Worm (Caenorhabditis elegans) whole organism, young adult: ENCODE results near the gene pals-21.

Experiments
- B0336.3 ChIP-seq: fragments of 200-800 bp; sonication (Bioruptor generic); IDR thresholded peaks from 2 replicates; pipeline ENCODE4 v1.3.6; 2022; ENCODE audit warnings: missing genetic modification characterization, missing compliant biosample characterization
- C06A6.2 ChIP-seq: fragments of 200-800 bp; sonication (Bioruptor generic); conservative IDR thresholded peaks from 2 replicates; pipeline ENCODE4 v1.3.6; 2022; ENCODE audit warnings: missing genetic modification characterization, missing compliant biosample characterization
- D2030.7 ChIP-seq: fragments of 200-800 bp; sonication (Bioruptor generic); IDR thresholded peaks from 2 replicates; pipeline ENCODE4 v1.3.6; 2022; ENCODE audit warnings: missing genetic modification reagents, missing genetic modification characterization, missing compliant biosample characterization
- F23B12.7 ChIP-seq: sonication (generic microtip); optimal IDR thresholded peaks from 2 replicates; lab custom pipeline; 2017; ENCODE audit warnings: missing genetic modification characterization, mild to moderate bottlenecking, missing compliant biosample characterization, antibody characterized with exemption, moderate library complexity; ENCODE audit not compliant: insufficient read depth
- F33H1.4 ChIP-seq: fragments of 200-800 bp; sonication (Bioruptor generic); IDR thresholded peaks from 2 replicates; pipeline ENCODE4 v1.3.6; 2022; ENCODE audit warnings: missing genetic modification reagents, missing genetic modification characterization, missing compliant biosample characterization
- F49E8.2 ChIP-seq: sonication (generic microtip); optimal IDR thresholded peaks from 3 replicates; lab custom pipeline; 2017; ENCODE audit warnings: missing genetic modification characterization, mild to moderate bottlenecking, missing compliant biosample characterization, antibody characterized with exemption, moderate library complexity; ENCODE audit not compliant: insufficient read depth
- Y56A3A.18 ChIP-seq: fragments of 200-800 bp; sonication (Bioruptor generic); IDR thresholded peaks from 2 replicates; pipeline ENCODE4 v1.3.6; 2022; ENCODE audit warnings: missing genetic modification reagents, missing genetic modification characterization, missing compliant biosample characterization
- aptf-2 ChIP-seq: fragments of 200-800 bp; sonication (Bioruptor generic); conservative IDR thresholded peaks from 2 replicates; pipeline ENCODE4 v1.3.6; 2022; ENCODE audit warnings: missing genetic modification reagents, missing genetic modification characterization, missing compliant biosample characterization
- attf-5 ChIP-seq: fragments of 200-800 bp; sonication (Bioruptor generic); optimal IDR thresholded peaks from 2 replicates; lab custom pipeline; 2018; ENCODE audit warnings: mild to moderate bottlenecking, missing genetic modification characterization, missing compliant biosample characterization
- bed-1 ChIP-seq: fragments of 200-800 bp; sonication (Bioruptor generic); IDR thresholded peaks from 2 replicates; pipeline ENCODE4 v1.3.6; 2022; ENCODE audit warnings: missing genetic modification reagents, missing genetic modification characterization, missing compliant biosample characterization
- cebp-1 ChIP-seq, 2 experiments: fragments of 200-800 bp in 1 of 2; sonication (Bioruptor generic) in 1 of 2; sonication (generic microtip) in 1 of 2; IDR thresholded peaks in 1 of 2; optimal IDR thresholded peaks in 1 of 2; 2 replicates each; pipeline versions ENCODE4 v1.3.6 to Lab custom; 2017 to 2022; ENCODE audit warnings: missing compliant biosample characterization in 2 of 2, missing genetic modification characterization in 2 of 2, mild to moderate bottlenecking in 1 of 2, missing genetic modification reagents in 1 of 2, moderate library complexity in 1 of 2
- ceh-40 ChIP-seq: fragments of 200-800 bp; sonication (Bioruptor generic); IDR thresholded peaks from 2 replicates; pipeline ENCODE4 v1.3.6; 2022; ENCODE audit warnings: missing genetic modification characterization, missing compliant biosample characterization
- die-1 ChIP-seq: sonication (generic microtip); optimal IDR thresholded peaks from 2 replicates; lab custom pipeline; 2016; ENCODE audit warnings: missing genotype, mild to moderate bottlenecking, missing genetic modification characterization, missing compliant biosample characterization
- dpl-1 ChIP-seq: fragments of 150-350 bp; optimal IDR thresholded peaks from 2 replicates; lab custom pipeline; 2014; ENCODE audit warnings: missing biosample characterization, missing genetic modification reagents, missing genetic modification characterization
- efl-1 ChIP-seq: fragments of 150-350 bp; optimal IDR thresholded peaks from 2 replicates; lab custom pipeline; 2014; ENCODE audit warnings: missing biosample characterization, missing genetic modification reagents, missing genetic modification characterization
- egl-44 ChIP-seq: fragments of 200-800 bp; sonication (Bioruptor generic); IDR thresholded peaks from 2 replicates; pipeline ENCODE4 v1.3.6; 2022; ENCODE audit warnings: missing genetic modification reagents, missing genetic modification characterization, missing compliant biosample characterization
- ekl-4 ChIP-seq: fragments of 200-800 bp; sonication (Bioruptor generic); IDR thresholded peaks from 2 replicates; pipeline ENCODE4 v1.3.6; 2022; ENCODE audit warnings: missing genetic modification reagents, missing genetic modification characterization, missing compliant biosample characterization
- ets-4 ChIP-seq: fragments of 200-800 bp; sonication (Bioruptor generic); optimal IDR thresholded peaks from 2 replicates; lab custom pipeline; 2018; ENCODE audit warnings: mild to moderate bottlenecking, missing genetic modification characterization, missing compliant biosample characterization
- fkh-3 ChIP-seq: sonication (generic microtip); optimal IDR thresholded peaks from 2 replicates; lab custom pipeline; 2016; ENCODE audit warnings: mild to moderate bottlenecking, missing genetic modification characterization, missing compliant biosample characterization
- him-1 ChIP-seq: sonication (generic microtip); optimal IDR thresholded peaks from 2 replicates; lab custom pipeline; 2016; ENCODE audit warnings: missing genotype, missing genetic modification reagents, missing genetic modification characterization, missing compliant biosample characterization
- hlh-12 ChIP-seq: sonication (generic microtip); optimal IDR thresholded peaks from 2 replicates; lab custom pipeline; 2016; ENCODE audit warnings: missing genetic modification characterization, missing compliant biosample characterization
- hlh-26 ChIP-seq: fragments of 200-800 bp; sonication (Bioruptor generic); conservative IDR thresholded peaks from 2 replicates; pipeline ENCODE4 v1.3.6; 2022; ENCODE audit warnings: missing genetic modification reagents, missing genetic modification characterization, missing compliant biosample characterization
- lag-1 ChIP-seq: fragments of 200-800 bp; sonication (Bioruptor generic); IDR thresholded peaks from 2 replicates; pipeline ENCODE4 v1.3.6; 2022; ENCODE audit warnings: missing genetic modification reagents, missing genetic modification characterization, missing compliant biosample characterization
- lir-1 ChIP-seq: fragments of 200-800 bp; sonication (Bioruptor generic); conservative IDR thresholded peaks from 2 replicates; pipeline ENCODE4 v1.3.6; 2022; ENCODE audit warnings: missing genetic modification reagents, missing genetic modification characterization, missing compliant biosample characterization
- madf-10 ChIP-seq: sonication (generic microtip); optimal IDR thresholded peaks from 2 replicates; lab custom pipeline; 2016; ENCODE audit warnings: mild to moderate bottlenecking, missing genetic modification characterization, missing compliant biosample characterization
- madf-3 ChIP-seq: fragments of 200-800 bp; sonication (Bioruptor generic); IDR thresholded peaks from 2 replicates; pipeline ENCODE4 v1.3.6; 2022; ENCODE audit warnings: missing genetic modification reagents, missing genetic modification characterization, missing compliant biosample characterization
- madf-6 ChIP-seq: fragments of 200-800 bp; sonication (Bioruptor generic); IDR thresholded peaks from 2 replicates; pipeline ENCODE4 v1.3.6; 2022; ENCODE audit warnings: missing genetic modification reagents, missing genetic modification characterization, missing compliant biosample characterization
- mcd-1 ChIP-seq: fragments of 200-800 bp; sonication (Bioruptor generic); IDR thresholded peaks from 2 replicates; pipeline ENCODE4 v1.3.6; 2022; ENCODE audit warnings: missing genetic modification reagents, missing genetic modification characterization, missing compliant biosample characterization
- mel-28 ChIP-seq: sonication (generic microtip); optimal IDR thresholded peaks from 2 replicates; lab custom pipeline; 2016; ENCODE audit warnings: borderline replicate concordance, mild to moderate bottlenecking, missing genetic modification characterization, missing compliant biosample characterization
- nfyb-1 ChIP-seq: fragments of 200-800 bp; sonication (Bioruptor generic); IDR thresholded peaks from 2 replicates; pipeline ENCODE4 v1.3.6; 2022; ENCODE audit warnings: missing genetic modification reagents, missing genetic modification characterization, missing compliant biosample characterization
- pha-4 ChIP-seq: fragments of 150-350 bp; sonication (generic microtip); optimal IDR thresholded peaks from 2 replicates; lab custom pipeline; 2014; ENCODE audit warnings: missing biosample characterization, missing genetic modification reagents, missing genetic modification characterization
- rcor-1 ChIP-seq: fragments of 200-800 bp; sonication (Bioruptor generic); IDR thresholded peaks from 2 replicates; pipeline ENCODE4 v1.3.6; 2022; ENCODE audit warnings: missing genetic modification reagents, missing genetic modification characterization, missing compliant biosample characterization
- rec-8 ChIP-seq, 2 experiments: sonication (generic microtip); optimal IDR thresholded peaks; 2 replicates each; lab custom pipeline; 2016; ENCODE audit warnings: mild to moderate bottlenecking in 2 of 2, missing genetic modification characterization in 2 of 2, missing genetic modification reagents in 2 of 2, missing genotype in 2 of 2, missing biosample characterization in 1 of 2, missing compliant biosample characterization in 1 of 2, moderate library complexity in 1 of 2
- repo-1 ChIP-seq: sonication (generic microtip); optimal IDR thresholded peaks from 2 replicates; lab custom pipeline; 2017; ENCODE audit warnings: mild to moderate bottlenecking, missing genetic modification characterization, missing compliant biosample characterization
- unc-62 ChIP-seq: fragments of 150-350 bp; optimal IDR thresholded peaks from 2 replicates; lab custom pipeline; 2014; ENCODE audit warnings: missing biosample characterization, missing genetic modification reagents, missing genetic modification characterization
- xnd-1 ChIP-seq: sonication (generic microtip); optimal IDR thresholded peaks from 2 replicates; lab custom pipeline; 2016; ENCODE audit warnings: missing genotype, missing genetic modification reagents, missing genetic modification characterization, missing compliant biosample characterization
- zfh-2 ChIP-seq: fragments of 200-800 bp; sonication (Bioruptor generic); conservative IDR thresholded peaks from 2 replicates; pipeline ENCODE4 v1.3.6; 2022; ENCODE audit warnings: missing genetic modification reagents, missing genetic modification characterization, missing compliant biosample characterization
- ztf-22 ChIP-seq: fragments of 200-800 bp; sonication (Bioruptor generic); optimal IDR thresholded peaks from 2 replicates; lab custom pipeline; 2018; ENCODE audit warnings: mild to moderate bottlenecking, missing genetic modification characterization, moderate library complexity, missing compliant biosample characterization
- ztf-6 ChIP-seq: fragments of 200-800 bp; sonication (Bioruptor generic); IDR thresholded peaks from 2 replicates; pipeline ENCODE4 v1.3.6; 2022; ENCODE audit warnings: missing genetic modification reagents, missing genetic modification characterization, missing compliant biosample characterization

The pals-21 gene

ce11 chrIII:1424305-1424704, 43.9 kb upstream of the pals-21 start (continued):
- TF ChIP-seq lag-1 (GFP tag; lab: Robert Waterston, UW) (no peak), hlh-12 (tag; lab: Kevin White, UChicago) (no peak), D2030.7 (GFP tag; lab: Robert Waterston, UW) (peak; percentile 82), madf-10 (peak; percentile 54), cebp-1 (GFP tag; IDR thresholded peaks at IDR 0.05; lab: Robert Waterston, UW) (peak; percentile 39; the same call in 1 of the 2 replicates), cebp-1 (tag; optimal IDR thresholded peaks at IDR 0.05; lab: Kevin White, UChicago) (peak; percentile 74), C06A6.2 (no peak), pha-4 (no peak), nfyb-1 (GFP tag; lab: Robert Waterston, UW) (peak; percentile 84), B0336.3 (GFP tag; lab: Robert Waterston, UW) (peak; percentile 46; the same call in 1 of the 2 replicates), F49E8.2 (peak; percentile 22), him-1 (tag; lab: Kevin White, UChicago) (peak; percentile 48), fkh-3 (tag; lab: Kevin White, UChicago) (no peak), bed-1 (GFP tag; lab: Robert Waterston, UW) (0 out of 2 replicates have a peak, but pooled peaks have one; percentile 36), hlh-26 (no peak), mel-28 (tag; lab: Kevin White, UChicago) (peak; percentile 36), die-1 (tag; lab: Kevin White, UChicago) (peak; percentile 74), ets-4 (no peak), repo-1 (peak; percentile 68), xnd-1 (no peak), ekl-4 (GFP tag; lab: Robert Waterston, UW) (no peak; the same call in 1 of the 2 replicates), ztf-22 (no peak), ceh-40 (GFP tag; lab: Robert Waterston, UW) (no peak), lir-1 (peak; percentile 69), egl-44 (GFP tag; lab: Robert Waterston, UW) (peak; percentile 80; the same call in 1 of the 2 replicates), rcor-1 (GFP tag; lab: Robert Waterston, UW) (peak; percentile 67), ztf-6 (GFP tag; lab: Robert Waterston, UW) (0 out of 2 replicates have a peak, but pooled peaks have one; percentile 46), rec-8 (tag; optimal IDR thresholded peaks at IDR 0.05; lab: Kevin White, UChicago) (peak in 1 of 2 experiments; percentile 35), attf-5 (GFP tag; lab: Kevin White, UChicago) (peak; percentile 57), madf-3 (GFP tag; lab: Robert Waterston, UW) (no peak; the same call in none of the 2 replicates), aptf-2 (no peak; the same call in 1 of the 2 replicates), F23B12.7 (tag; lab: Kevin White, UChicago) (peak; percentile 77), unc-62 (GFP tag; lab: Kevin White, UChicago) (no peak), Y56A3A.18 (GFP tag; lab: Robert Waterston, UW) (no peak), mcd-1 (GFP tag; lab: Robert Waterston, UW) (peak; percentile 84)
- TF ChIP-seq, all 124 proteins: peak for 75

- TF ChIP-seq die-1 (tag; lab: Kevin White, UChicago) (no peak), zfh-2 (peak; percentile 60; the same call in 1 of the 2 replicates)
Observed at ce11 chrIII:1421436-1421835, 41.0 kb upstream of the pals-21 start.

- peak; percentile 41 for TF ChIP-seq dpl-1
- peak; percentile 43 for TF ChIP-seq madf-6 (GFP tag; lab: Robert Waterston, UW)
- TF ChIP-seq D2030.7 (GFP tag; lab: Robert Waterston, UW), result peak; percentile 53
- peak; percentile 55 for TF ChIP-seq efl-1 (GFP tag; lab: Kevin White, UChicago)
- peak; percentile 39 for TF ChIP-seq F33H1.4 (GFP tag; lab: Robert Waterston, UW)
Observed at ce11 chrIII:1420357-1420814, 40.0 kb upstream of the pals-21 start.
